Worm (Caenorhabditis elegans): ENCODE results near the gene cyp-23A1.

Gene cyp-23A1

ce11 chrII:4505097-4505626, 6.8 kb upstream of the cyp-23A1 start, which contains the start of gene camt-1:
Gene camt-1, minus strand, starts transcription at chrII:4505147.
- no peak for TF ChIP-seq daf-12 (tag; optimal IDR thresholded peaks at IDR 0.05)
- no peak for TF ChIP-seq elt-3 (tag; optimal IDR thresholded peaks at IDR 0.05)
- no peak for TF ChIP-seq unc-39 (tag; optimal IDR thresholded peaks at IDR 0.05)
- TF ChIP-seq nhr-77 (tag; optimal IDR thresholded peaks at IDR 0.05), result no peak
- no peak for TF ChIP-seq elt-2 (tag; optimal IDR thresholded peaks at IDR 0.05)
- no peak for TF ChIP-seq skn-1 (tag; optimal IDR thresholded peaks at IDR 0.05)

ce11 chrII:4506552-4507291, 5.3 kb upstream of the cyp-23A1 start:
- TF ChIP-seq hmg-11 (tag; optimal IDR thresholded peaks at IDR 0.05) (peak; percentile 86), nhr-43 (tag; optimal IDR thresholded peaks at IDR 0.05; ENCODE audit: poor library complexity, severe bottlenecking) (no peak), pha-4 (tag; optimal IDR thresholded peaks at IDR 0.05) (peak; percentile 77), mdl-1 (tag; optimal IDR thresholded peaks at IDR 0.05) (peak; percentile 22), elt-2 (tag; optimal IDR thresholded peaks at IDR 0.05) (peak; percentile 56), ceh-28 (tag; optimal IDR thresholded peaks at IDR 0.05) (no peak), sea-2 (GFP tag; optimal IDR thresholded peaks at IDR 0.05) (no peak), egl-27 (tag; optimal IDR thresholded peaks at IDR 0.05) (no peak), nhr-28 (tag; optimal IDR thresholded peaks at IDR 0.05) (no peak), lin-15B (tag; optimal IDR thresholded peaks at IDR 0.05) (peak; percentile 35), fos-1 (tag; optimal IDR thresholded peaks at IDR 0.05) (no peak), tbx-2 (tag; optimal IDR thresholded peaks at IDR 0.05) (no peak), jun-1 (tag; optimal IDR thresholded peaks at IDR 0.05) (peak; percentile 28), unc-62 (GFP tag; optimal IDR thresholded peaks at IDR 0.05) (peak; percentile 11), elt-1 (tag; optimal IDR thresholded peaks at IDR 0.05) (no peak), nhr-237 (tag; optimal IDR thresholded peaks at IDR 0.05) (no peak), fkh-10 (GFP tag; optimal IDR thresholded peaks at IDR 0.05) (peak; percentile 39), nhr-11 (tag; optimal IDR thresholded peaks at IDR 0.05) (peak; percentile 22), ama-1 (optimal IDR thresholded peaks at IDR 0.05) (peak; percentile 19), lin-39 (tag; optimal IDR thresholded peaks at IDR 0.05) (peak; percentile 46), ztf-4 (tag; optimal IDR thresholded peaks at IDR 0.05) (no peak), pqm-1 (tag; optimal IDR thresholded peaks at IDR 0.05) (peak; percentile 40), snpc-4 (tag; optimal IDR thresholded peaks at IDR 0.05) (peak; percentile 34), nfya-1 (tag; optimal IDR thresholded peaks at IDR 0.05; ENCODE audit: insufficient read depth) (peak; percentile 93)

ce11 chrII:4507669-4508068, 4.3 kb upstream of the cyp-23A1 start:
- TF ChIP-seq pqm-1 (tag; optimal IDR thresholded peaks at IDR 0.05) (peak; percentile 63), ama-1 (optimal IDR thresholded peaks at IDR 0.05) (no peak), elt-2 (tag; optimal IDR thresholded peaks at IDR 0.05) (peak; percentile 60), nhr-11 (tag; optimal IDR thresholded peaks at IDR 0.05) (no peak), nfya-1 (tag; optimal IDR thresholded peaks at IDR 0.05; ENCODE audit: insufficient read depth) (peak; percentile 12), pha-4 (tag; optimal IDR thresholded peaks at IDR 0.05) (peak; percentile 94)

- TF ChIP-seq nhr-23 (tag; optimal IDR thresholded peaks at IDR 0.05), result peak; percentile 7
- TF ChIP-seq nhr-11 (tag; optimal IDR thresholded peaks at IDR 0.05), result no peak
- no peak for TF ChIP-seq elt-2 (tag; optimal IDR thresholded peaks at IDR 0.05)
These were observed 1.3 kb upstream of the cyp-23A1 start for ce11 chrII:4510684-4511083.

ce11 chrII:4516291-4516690, 4.3 kb downstream of the cyp-23A1 start:
- TF ChIP-seq nhr-43 (tag; optimal IDR thresholded peaks at IDR 0.05; ENCODE audit: poor library complexity, severe bottlenecking) (no peak), ceh-9 (tag; optimal IDR thresholded peaks at IDR 0.05) (no peak), nhr-12 (tag; optimal IDR thresholded peaks at IDR 0.05) (no peak), mdl-1 (tag; optimal IDR thresholded peaks at IDR 0.05) (no peak), sea-2 (GFP tag; optimal IDR thresholded peaks at IDR 0.05) (no peak), elt-1 (tag; optimal IDR thresholded peaks at IDR 0.05) (no peak), lin-39 (tag; optimal IDR thresholded peaks at IDR 0.05) (no peak), daf-12 (tag; optimal IDR thresholded peaks at IDR 0.05) (no peak), ceh-28 (tag; optimal IDR thresholded peaks at IDR 0.05) (no peak), lin-15B (tag; optimal IDR thresholded peaks at IDR 0.05) (no peak), ceh-82 (tag; optimal IDR thresholded peaks at IDR 0.05) (no peak), unc-62 (GFP tag; optimal IDR thresholded peaks at IDR 0.05) (no peak), elt-3 (tag; optimal IDR thresholded peaks at IDR 0.05) (no peak), ZK546.5 (tag; optimal IDR thresholded peaks at IDR 0.05) (no peak)
